Fruit fly (Drosophila melanogaster) S2 (cell line): ENCODE results near the gene CG8159.

ENCODE experiments used
- CG8478 ChIP-seq: fragments of >200 bp; optimal IDR thresholded peaks from 2 replicates; lab custom pipeline; 2018
- CTCF ChIP-seq, 2 experiments: fragments of >200 bp; optimal IDR thresholded peaks; 2 replicates each; lab custom pipeline; 2018

- TF ChIP-seq CTCF (optimal IDR thresholded peaks at IDR 0.05; lab: Kevin White, UChicago) (no peak), CG8478 (no peak)
These were observed 14.6 kb downstream of the CG8159 start for dm6 chr3R:8741248-8741647.
